Worm (Caenorhabditis elegans) whole organism, L4/young adult: ENCODE data around the gene ceeh-2.

Source experiments
- W03F9.2 ChIP-seq: fragments of 150-350 bp; optimal IDR thresholded peaks from 2 replicates; lab custom pipeline; 2014; ENCODE audit warnings: missing biosample characterization, missing genetic modification characterization
- dao-5 ChIP-seq: sonication (generic microtip); optimal IDR thresholded peaks from 2 replicates; lab custom pipeline; 2016; ENCODE audit warnings: missing genotype, missing genetic modification characterization, moderate library complexity, missing compliant biosample characterization
- him-1 ChIP-seq: sonication (generic microtip); optimal IDR thresholded peaks from 2 replicates; lab custom pipeline; 2016; ENCODE audit warnings: missing genotype, missing genetic modification reagents, missing genetic modification characterization, missing compliant biosample characterization

DNA sequence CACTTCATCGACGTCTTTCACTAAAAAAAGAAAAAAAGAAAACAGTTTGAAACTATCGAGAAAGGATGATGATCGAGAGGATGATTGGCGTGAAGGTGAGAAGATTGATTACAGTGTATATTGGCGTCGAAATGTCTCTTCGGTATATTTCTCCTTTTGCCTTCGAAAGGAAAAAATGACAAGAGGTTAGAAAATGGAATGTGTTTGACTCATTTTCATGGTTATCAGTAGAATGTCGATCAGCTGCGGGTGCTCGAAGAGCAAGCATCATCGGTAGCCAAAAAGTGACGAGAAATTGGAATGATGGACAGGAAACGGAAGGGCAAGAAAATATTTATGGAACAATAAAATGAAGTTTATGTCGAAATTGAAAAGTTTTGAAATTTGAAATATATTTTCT is 23.9 kb downstream of the ceeh-2 start:
- TF ChIP-seq dao-5 (tag; lab: Kevin White, UChicago): no peak
- TF ChIP-seq W03F9.2 (tag; lab: Kevin White, UChicago): no peak
- TF ChIP-seq him-1 (tag; lab: Kevin White, UChicago): no peak
